Worm (Caenorhabditis elegans): ENCODE data around the gene sel-9.

DNA sequence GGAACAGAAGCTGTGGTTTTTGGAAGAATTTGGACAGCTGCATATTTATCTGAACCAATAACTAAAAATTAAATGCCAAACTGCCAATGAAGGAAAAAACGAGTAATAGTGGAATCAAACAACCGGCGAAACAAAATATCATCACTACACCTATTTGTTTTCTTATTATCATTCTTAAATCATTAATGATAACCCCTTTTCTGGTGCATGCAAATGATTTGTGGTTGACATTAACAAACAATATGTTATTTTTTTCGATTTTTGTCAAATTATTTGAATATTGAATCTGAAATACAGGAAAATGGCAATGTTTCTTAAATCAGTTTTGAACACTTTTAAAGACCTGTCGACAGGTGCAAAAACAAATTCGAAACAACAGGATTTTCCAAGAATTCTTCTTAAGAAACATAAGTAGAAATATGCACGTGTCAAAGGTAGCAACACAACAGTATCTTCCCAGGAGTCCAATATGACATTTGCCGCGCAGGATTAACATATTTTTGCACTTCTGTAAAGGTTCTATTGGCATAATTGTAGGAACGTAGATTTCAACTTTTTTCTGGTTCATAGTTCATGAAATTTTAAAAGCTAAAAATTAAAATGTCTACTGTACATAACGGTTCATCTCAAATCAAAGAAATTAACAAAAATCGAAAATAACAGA lies 3.1 kb downstream of the sel-9 start, which contains the start of gene W02D7.5:
- TF ChIP-seq spr-1 (tag; optimal IDR thresholded peaks at IDR 0.05) (no peak), F26F4.8 (GFP tag; conservative IDR thresholded peaks at IDR 0.05) (no peak), dmd-6 (GFP tag; IDR thresholded peaks at IDR 0.05) (no peak), skn-1 (tag; optimal IDR thresholded peaks at IDR 0.05) (no peak), gei-8 (GFP tag; optimal IDR thresholded peaks at IDR 0.05) (no peak), lin-39 (tag; optimal IDR thresholded peaks at IDR 0.05) (no peak)

Measured in whole organism, L4 larva.